Worm (Caenorhabditis elegans): ENCODE data around the gene nspc-16.
A peak's percentile ranks its signal among the peaks of the same experiment; 100 is the strongest.
"Not testable (repeated sequence)": the region's sequence is repeated elsewhere in the genome, so short reads cannot be mapped to it uniquely, and the experiment has no call there.

The nspc-16 gene

ce11 chrX:14527559-14527958 is 4.2 kb downstream of the nspc-16 start, which contains the start of gene nspc-18:
Gene nspc-18 (minus strand): TSS chrX:14527659.
- TF ChIP-seq lir-3 (tag; optimal IDR thresholded peaks at IDR 0.05; ENCODE audit: poor library complexity) (no peak), alr-1 (tag; optimal IDR thresholded peaks at IDR 0.05; ENCODE audit: borderline replicate concordance) (no peak), ztf-11 (tag; optimal IDR thresholded peaks at IDR 0.05) (no peak), efl-1 (optimal IDR thresholded peaks at IDR 0.05) (no peak), efl-1 (GFP tag; optimal IDR thresholded peaks at IDR 0.05 in 1 of 2) (peak in 1 of 2 experiments; percentile 1)

ce11 chrX:14528399-14528798 is 5.0 kb downstream of the nspc-16 start, which contains the start of gene nspc-19:
Gene nspc-19 (plus strand): TSS chrX:14528699.
- not testable (repeated sequence) for TF ChIP-seq fkh-4 (tag; optimal IDR thresholded peaks at IDR 0.05; ENCODE audit: borderline replicate concordance); efl-1 (optimal IDR thresholded peaks at IDR 0.05); efl-1 (GFP tag; optimal IDR thresholded peaks at IDR 0.05 in 1 of 2); fos-1 (tag; optimal IDR thresholded peaks at IDR 0.05)

ce11 chrX:14530107-14530506 is 6.7 kb downstream of the nspc-16 start, which contains the start of gene nspc-20:
Gene nspc-20 (minus strand): TSS chrX:14530207.
- no peak for TF ChIP-seq nhr-20 (tag; optimal IDR thresholded peaks at IDR 0.05)
- TF ChIP-seq egl-13 (tag; optimal IDR thresholded peaks at IDR 0.05), result no peak
- no peak for TF ChIP-seq jun-1 (tag; optimal IDR thresholded peaks at IDR 0.05)
- no peak for TF ChIP-seq sup-37 (GFP tag; optimal IDR thresholded peaks at IDR 0.05)
- no peak for TF ChIP-seq pag-3 (tag; optimal IDR thresholded peaks at IDR 0.05; ENCODE audit: borderline replicate concordance, insufficient read depth)
- TF ChIP-seq grh-1 (GFP tag; IDR thresholded peaks at IDR 0.05), result no peak
- no peak for TF ChIP-seq C34B4.2 (tag; optimal IDR thresholded peaks at IDR 0.05)
- TF ChIP-seq irx-1 (tag; optimal IDR thresholded peaks at IDR 0.05), result no peak
- TF ChIP-seq nhr-47 (tag; optimal IDR thresholded peaks at IDR 0.05), result no peak
- TF ChIP-seq unc-30 (tag; optimal IDR thresholded peaks at IDR 0.05), result no peak
- TF ChIP-seq fos-1 (tag; optimal IDR thresholded peaks at IDR 0.05), result no peak
- TF ChIP-seq skn-1 (tag; optimal IDR thresholded peaks at IDR 0.05), result no peak
- no peak for TF ChIP-seq ztf-11 (tag; optimal IDR thresholded peaks at IDR 0.05)
- no peak for TF ChIP-seq nhr-90 (tag; optimal IDR thresholded peaks at IDR 0.05; ENCODE audit: poor library complexity)
- no peak for TF ChIP-seq hpl-2 (GFP tag; optimal IDR thresholded peaks at IDR 0.05)
- TF ChIP-seq elt-2 (tag; optimal IDR thresholded peaks at IDR 0.05), result no peak

- TF ChIP-seq C34B4.2 (tag; optimal IDR thresholded peaks at IDR 0.05), result no peak
- TF ChIP-seq hlh-17 (GFP tag; optimal IDR thresholded peaks at IDR 0.05; ENCODE audit: borderline replicate concordance), result no peak
Observed at ce11 chrX:14534117-14534516, 10.7 kb downstream of the nspc-16 start, which contains the start of gene T24C2.5. Gene T24C2.5 (plus strand): TSS chrX:14534417.

ce11 chrX:14534596-14534995 is 11.2 kb downstream of the nspc-16 start:
- TF ChIP-seq fos-1 (tag; optimal IDR thresholded peaks at IDR 0.05) (no peak), nhr-71 (tag; optimal IDR thresholded peaks at IDR 0.05) (no peak), ceh-90 (tag; optimal IDR thresholded peaks at IDR 0.05) (no peak), ets-5 (GFP tag; IDR thresholded peaks at IDR 0.05) (no peak), nhr-85 (tag) (peak; percentile 73), blmp-1 (tag; optimal IDR thresholded peaks at IDR 0.05) (peak; percentile 14)

ce11 chrX:14535913-14536312 is 12.5 kb downstream of the nspc-16 start:
- TF ChIP-seq elt-2 (tag; optimal IDR thresholded peaks at IDR 0.05) (peak; percentile 37), alr-1 (tag; optimal IDR thresholded peaks at IDR 0.05; ENCODE audit: borderline replicate concordance) (no peak)

- TF ChIP-seq fos-1 (tag; optimal IDR thresholded peaks at IDR 0.05), result no peak
- peak; percentile 52 for TF ChIP-seq elt-2 (tag; optimal IDR thresholded peaks at IDR 0.05)
- no peak for TF ChIP-seq snpc-4 (tag; optimal IDR thresholded peaks at IDR 0.05)
- no peak for TF ChIP-seq xbp-1 (tag; optimal IDR thresholded peaks at IDR 0.05)
- no peak for TF ChIP-seq efl-1 (optimal IDR thresholded peaks at IDR 0.05)
- TF ChIP-seq efl-1 (GFP tag; optimal IDR thresholded peaks at IDR 0.05 in 1 of 2), result peak in 1 of 2 experiments; percentile 51
Observed at ce11 chrX:14537625-14538024, 14.2 kb downstream of the nspc-16 start.
